Fruit fly (Drosophila melanogaster): ENCODE results near the gene Fgop2.

Fgop2 gene

DNA sequence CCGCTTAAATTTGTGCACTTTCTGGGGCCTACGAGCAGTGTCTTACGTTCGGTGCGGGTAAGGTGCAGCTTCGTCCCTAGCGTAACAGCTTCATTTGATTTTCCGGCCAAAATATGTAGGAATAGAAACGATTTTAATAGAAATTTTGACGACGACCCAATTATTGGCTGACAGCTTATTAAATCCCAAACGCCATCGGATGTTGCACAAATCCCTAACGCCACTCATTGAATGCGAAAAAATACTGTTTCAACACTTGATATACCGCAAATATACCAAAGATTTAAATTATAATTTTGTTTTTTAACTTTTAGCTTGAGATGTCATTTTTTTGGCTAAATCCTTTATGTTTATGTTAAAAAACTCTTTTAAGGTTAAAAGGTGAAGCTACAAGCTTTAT, at the start of gene Fgop2:
Fgop2 (minus strand) TSS at position 202 of the 400 bp plus-strand sequence.
- no peak for TF ChIP-seq Myc (optimal IDR thresholded peaks at IDR 0.05)
- no peak for TF ChIP-seq insv (optimal IDR thresholded peaks at IDR 0.05)
- no peak for TF ChIP-seq ttk (optimal IDR thresholded peaks at IDR 0.05)
- TF ChIP-seq psq (optimal IDR thresholded peaks at IDR 0.05): no peak
- TF ChIP-seq h (optimal IDR thresholded peaks at IDR 0.05): no peak
- no peak for TF ChIP-seq Sin3A (optimal IDR thresholded peaks at IDR 0.05)

DNA sequence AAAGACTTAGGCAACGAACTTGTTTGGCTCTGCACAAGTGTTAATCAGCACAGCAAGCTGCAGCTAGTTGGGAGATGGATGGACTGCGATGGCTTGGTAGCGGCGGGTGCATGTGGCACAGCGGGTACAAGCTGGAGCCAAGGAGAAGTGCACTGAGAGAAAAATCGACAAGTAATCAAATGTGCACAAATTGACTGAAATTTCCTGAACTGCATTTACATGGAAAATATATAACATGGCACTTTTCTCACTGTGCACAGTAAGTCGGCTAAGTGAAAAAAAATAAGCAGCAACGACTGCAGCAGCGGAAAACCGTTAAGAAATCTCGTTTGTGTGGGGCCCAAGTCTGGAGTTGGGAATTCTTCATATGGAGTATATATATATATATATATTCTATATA, 46.0 kb upstream of the Fgop2 start:
- TF ChIP-seq psq (optimal IDR thresholded peaks at IDR 0.05) (no peak), h (optimal IDR thresholded peaks at IDR 0.05) (no peak), insv (optimal IDR thresholded peaks at IDR 0.05) (no peak), Sin3A (optimal IDR thresholded peaks at IDR 0.05) (no peak), Myc (optimal IDR thresholded peaks at IDR 0.05) (no peak), ttk (optimal IDR thresholded peaks at IDR 0.05) (no peak)

DNA sequence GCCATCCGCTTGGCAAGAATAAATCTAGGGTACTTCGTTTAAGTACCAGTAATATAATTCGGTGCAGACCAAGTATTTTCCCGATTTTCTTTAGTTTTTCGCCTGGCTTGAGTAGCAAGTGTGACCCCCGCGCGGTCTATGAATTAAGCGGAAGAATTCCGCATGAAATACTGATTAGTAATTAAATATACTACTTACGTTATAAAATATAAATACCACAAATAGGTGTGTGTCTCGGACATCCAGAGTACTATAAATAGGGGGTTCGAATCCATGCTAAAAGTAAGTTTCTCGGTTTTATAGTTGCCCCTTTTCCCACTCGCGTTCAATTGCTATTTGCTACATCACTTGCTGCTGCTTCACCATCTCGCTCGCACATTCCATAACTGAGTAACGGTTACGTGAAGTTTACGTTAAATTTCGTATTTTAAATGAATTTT, 26.5 kb upstream of the Fgop2 start, which contains the start of gene snRNP-U1-70K:
snRNP-U1-70K (minus strand) TSS at position 141 of the 440 bp plus-strand sequence.
- TF ChIP-seq Sin3A (optimal IDR thresholded peaks at IDR 0.05) (no peak), psq (optimal IDR thresholded peaks at IDR 0.05) (no peak)

DNA sequence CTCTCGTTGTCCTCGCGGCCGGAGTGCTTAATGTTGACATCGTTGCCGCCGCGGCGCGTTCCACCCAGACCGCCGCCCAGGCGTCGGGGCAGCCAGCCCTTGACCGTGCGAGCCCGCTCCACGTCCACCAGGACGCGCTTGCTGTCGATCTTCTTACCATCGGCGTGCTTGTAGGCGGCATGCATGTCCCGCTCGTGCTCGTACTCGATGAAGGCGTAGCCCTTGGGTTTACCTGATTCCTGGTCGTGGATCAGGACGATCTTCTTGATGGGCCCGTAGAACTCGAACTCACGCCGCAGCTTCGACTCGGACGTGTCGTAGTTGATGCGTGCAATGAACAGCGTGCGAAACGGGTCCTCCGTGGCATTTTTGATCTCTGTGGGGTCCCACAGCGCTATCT, 25.7 kb upstream of the Fgop2 start:
- TF ChIP-seq ttk (optimal IDR thresholded peaks at IDR 0.05): peak; percentile 93
- TF ChIP-seq Myc (optimal IDR thresholded peaks at IDR 0.05): no peak

DNA sequence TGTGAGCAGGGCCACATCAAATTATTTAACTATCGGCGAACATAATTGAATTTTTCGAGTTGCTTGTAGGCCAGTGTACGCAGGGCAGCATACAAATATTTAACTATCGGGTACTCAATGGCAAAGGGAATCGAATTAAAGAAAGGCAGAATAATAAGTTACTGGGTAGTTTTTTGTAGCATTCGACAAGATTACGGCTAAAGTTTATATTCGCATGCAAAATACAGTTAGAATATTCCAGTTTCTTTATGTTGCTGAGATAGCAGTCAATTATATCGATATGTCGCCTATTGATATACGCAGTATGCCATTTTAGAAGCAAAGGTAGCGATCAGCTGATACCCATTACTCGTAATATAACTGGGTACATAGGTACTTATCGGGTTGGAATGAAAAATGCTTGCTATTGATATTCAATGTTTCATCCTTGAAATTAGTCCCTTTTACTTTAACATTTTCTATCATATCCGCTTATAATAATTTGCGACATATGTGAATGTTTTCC, 23.0 kb upstream of the Fgop2 start:
- TF ChIP-seq ttk (optimal IDR thresholded peaks at IDR 0.05): no peak
- no peak for TF ChIP-seq insv (optimal IDR thresholded peaks at IDR 0.05)
- no peak for TF ChIP-seq psq (optimal IDR thresholded peaks at IDR 0.05)
- TF ChIP-seq h (optimal IDR thresholded peaks at IDR 0.05): no peak
- no peak for TF ChIP-seq Sin3A (optimal IDR thresholded peaks at IDR 0.05)
- TF ChIP-seq Myc (optimal IDR thresholded peaks at IDR 0.05): no peak

DNA sequence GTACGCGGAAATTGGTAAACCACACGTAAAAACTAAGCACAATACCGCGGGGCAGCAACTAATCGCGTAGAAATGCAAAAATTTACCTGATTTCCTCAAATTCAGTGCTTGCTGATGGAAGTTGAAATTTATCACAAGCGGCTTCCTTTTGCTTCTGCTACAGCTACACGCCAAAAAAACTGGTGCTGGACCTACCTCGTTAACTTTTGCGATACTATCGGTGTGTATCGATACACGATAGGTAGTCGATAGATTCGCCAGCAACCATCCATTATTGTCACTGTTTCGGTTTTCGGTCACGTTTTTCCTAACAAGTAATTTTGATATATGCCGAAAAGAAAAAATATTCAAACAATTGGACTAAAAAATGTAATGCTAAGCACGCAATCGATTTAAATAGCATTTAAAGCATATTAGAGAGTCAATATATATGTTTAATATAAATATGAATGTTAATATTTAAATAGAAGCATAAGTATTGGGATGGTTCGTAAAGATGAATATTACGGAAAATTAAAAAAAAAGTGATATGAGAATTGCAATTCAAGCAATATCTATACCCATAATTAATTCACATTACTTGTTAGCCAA, 22.4 kb upstream of the Fgop2 start, which contains the start of gene Sumo:
Sumo (minus strand) TSS at position 223 of the 591 bp plus-strand sequence.
- no peak for TF ChIP-seq h (optimal IDR thresholded peaks at IDR 0.05)
- no peak for TF ChIP-seq insv (optimal IDR thresholded peaks at IDR 0.05)
- no peak for TF ChIP-seq psq (optimal IDR thresholded peaks at IDR 0.05)
- TF ChIP-seq ttk (optimal IDR thresholded peaks at IDR 0.05): no peak
- TF ChIP-seq Myc (optimal IDR thresholded peaks at IDR 0.05): no peak
- no peak for TF ChIP-seq Sin3A (optimal IDR thresholded peaks at IDR 0.05)

DNA sequence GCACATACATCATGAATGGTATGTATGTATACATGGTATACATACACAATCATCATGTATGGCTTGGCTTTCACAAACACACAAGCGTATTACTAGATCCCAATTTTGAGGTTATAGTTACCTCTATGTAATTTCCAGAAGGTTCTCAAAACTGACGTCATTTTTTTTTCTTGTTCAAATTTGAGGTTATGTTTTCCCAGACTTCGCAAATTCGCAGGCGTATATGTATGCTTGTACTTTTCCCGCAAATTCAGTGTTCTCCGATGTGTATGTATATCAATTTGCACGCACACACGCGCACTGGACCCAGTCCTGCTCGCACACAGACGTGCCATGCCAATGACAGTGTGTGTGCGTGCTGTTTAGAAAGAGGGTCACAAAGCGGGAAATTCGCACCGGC, 21.2 kb upstream of the Fgop2 start:
- TF ChIP-seq h (optimal IDR thresholded peaks at IDR 0.05) (no peak), ttk (optimal IDR thresholded peaks at IDR 0.05) (no peak), insv (optimal IDR thresholded peaks at IDR 0.05) (no peak), psq (optimal IDR thresholded peaks at IDR 0.05) (no peak), Myc (optimal IDR thresholded peaks at IDR 0.05) (no peak), Sin3A (optimal IDR thresholded peaks at IDR 0.05) (no peak)

DNA sequence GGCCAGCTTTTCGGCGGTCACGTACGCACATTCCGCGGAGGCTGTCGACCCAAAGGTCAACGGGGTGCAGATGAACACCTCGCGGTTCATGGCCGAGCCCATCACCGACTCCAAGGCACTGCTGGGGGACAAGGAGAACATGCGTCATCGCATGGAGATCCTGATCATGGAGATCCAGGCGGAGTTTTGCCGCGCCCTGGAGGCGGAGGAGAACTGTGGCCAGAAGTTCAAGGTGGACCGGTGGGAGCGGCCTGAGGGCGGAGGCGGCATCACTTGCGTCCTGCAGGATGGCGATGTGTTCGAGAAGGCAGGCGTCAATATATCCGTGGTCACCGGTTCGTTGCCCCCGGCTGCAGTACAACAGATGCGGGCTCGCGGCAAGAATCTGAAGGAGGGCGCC, 19.5 kb upstream of the Fgop2 start:
- TF ChIP-seq Myc (optimal IDR thresholded peaks at IDR 0.05) (no peak), h (optimal IDR thresholded peaks at IDR 0.05) (no peak), psq (optimal IDR thresholded peaks at IDR 0.05) (no peak), insv (optimal IDR thresholded peaks at IDR 0.05) (no peak), Sin3A (optimal IDR thresholded peaks at IDR 0.05) (no peak), ttk (optimal IDR thresholded peaks at IDR 0.05) (peak; percentile 17)

DNA sequence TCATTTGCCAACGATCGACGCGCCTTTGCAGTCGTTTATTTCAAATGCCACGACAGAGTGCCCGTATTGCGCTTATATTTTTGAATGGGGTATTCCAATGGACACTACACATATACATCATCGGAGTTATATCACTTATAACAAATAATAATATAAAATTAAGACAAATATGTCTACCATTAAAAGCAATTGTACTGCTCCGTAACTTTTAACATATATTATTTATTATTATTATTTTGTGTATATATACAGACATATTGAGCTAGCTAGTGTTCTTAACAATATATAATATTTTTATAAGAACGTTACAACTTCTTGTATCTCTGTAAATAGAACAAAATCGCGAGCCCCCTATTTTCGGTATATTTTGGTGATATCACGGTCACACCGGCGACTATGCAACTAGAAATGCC, 18.9 kb upstream of the Fgop2 start, which contains the start of the genes sip2 and Coprox:
sip2 (minus strand) TSS at position 53 of the 413 bp plus-strand sequence.
Coprox (plus strand) TSS at position 400 of the 413 bp plus-strand sequence.
- TF ChIP-seq Sin3A (optimal IDR thresholded peaks at IDR 0.05) (no peak), psq (optimal IDR thresholded peaks at IDR 0.05) (no peak), h (optimal IDR thresholded peaks at IDR 0.05) (no peak), Myc (optimal IDR thresholded peaks at IDR 0.05) (no peak), insv (optimal IDR thresholded peaks at IDR 0.05) (no peak), ttk (optimal IDR thresholded peaks at IDR 0.05) (no peak)

DNA sequence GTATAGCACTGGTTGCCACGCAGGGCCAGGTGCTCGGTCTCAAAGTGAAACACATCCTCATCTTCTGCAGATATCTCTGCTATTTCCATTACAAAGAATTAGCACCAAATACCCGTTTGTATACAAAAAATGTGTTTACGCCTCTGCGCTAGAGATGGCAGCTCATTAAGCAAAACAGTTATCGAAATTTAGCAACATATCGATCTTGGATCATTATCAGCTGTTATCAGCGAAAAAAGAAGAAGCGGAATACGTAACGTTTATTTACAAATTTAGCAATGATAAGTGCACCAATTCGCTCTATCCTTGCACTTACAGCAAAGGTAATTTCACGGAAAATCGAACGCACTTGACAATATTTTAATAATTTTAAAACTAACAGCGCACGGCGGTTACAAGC, 15.1 kb upstream of the Fgop2 start, which contains the start of the genes Atac1 and Hmgcl:
Atac1 (minus strand) TSS at position 164 of the 400 bp plus-strand sequence.
Hmgcl (plus strand) TSS at position 213 of the 400 bp plus-strand sequence.
- TF ChIP-seq h (optimal IDR thresholded peaks at IDR 0.05) (no peak), ttk (optimal IDR thresholded peaks at IDR 0.05) (no peak), Myc (optimal IDR thresholded peaks at IDR 0.05) (no peak), psq (optimal IDR thresholded peaks at IDR 0.05) (no peak), Sin3A (optimal IDR thresholded peaks at IDR 0.05) (no peak), insv (optimal IDR thresholded peaks at IDR 0.05) (no peak)

DNA sequence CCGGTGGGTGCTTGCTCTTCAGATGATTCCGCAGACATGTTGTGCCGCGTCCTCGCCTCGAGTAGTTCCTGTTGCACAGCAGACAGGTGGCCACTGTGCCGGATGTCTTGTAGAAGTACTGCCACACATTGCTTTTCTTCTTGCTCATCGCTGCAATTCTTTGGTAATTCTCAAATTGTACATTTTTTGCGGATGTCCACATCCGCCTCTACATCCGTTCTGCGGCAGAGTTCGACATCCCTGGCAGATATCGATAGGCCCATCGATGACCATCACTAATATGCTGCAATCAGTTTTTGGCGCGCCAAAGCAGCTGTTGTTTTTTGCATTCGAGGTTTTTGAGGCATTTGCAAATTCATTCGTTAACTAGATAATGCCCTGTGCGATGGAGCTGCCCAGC, 11.6 kb upstream of the Fgop2 start, which contains the start of the genes CG13775 and CG3430:
CG13775 (minus strand) TSS at position 226 of the 400 bp plus-strand sequence.
CG3430 (plus strand) TSS at position 284 of the 400 bp plus-strand sequence.
- TF ChIP-seq Sin3A (optimal IDR thresholded peaks at IDR 0.05) (no peak), h (optimal IDR thresholded peaks at IDR 0.05) (no peak), psq (optimal IDR thresholded peaks at IDR 0.05) (no peak), ttk (optimal IDR thresholded peaks at IDR 0.05) (no peak), insv (optimal IDR thresholded peaks at IDR 0.05) (no peak), Myc (optimal IDR thresholded peaks at IDR 0.05) (no peak)

DNA sequence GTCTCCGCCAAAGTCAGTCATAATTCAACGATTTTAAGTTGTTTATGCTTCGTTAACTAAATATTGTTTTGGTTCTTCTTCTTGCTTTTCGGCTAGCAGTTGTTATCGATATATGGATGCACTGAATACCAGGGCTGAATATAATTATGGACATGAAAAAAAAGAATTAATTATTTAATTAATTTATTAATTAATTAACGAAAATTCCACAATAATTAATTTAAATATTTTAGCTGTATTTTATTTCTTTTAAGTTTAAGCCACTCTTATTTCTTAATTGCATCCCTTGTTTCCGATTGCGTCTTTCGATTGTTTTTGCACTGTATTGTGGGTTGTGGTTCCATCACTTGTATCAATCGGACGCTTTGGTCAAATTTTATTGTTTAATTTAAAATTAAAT, 5.0 kb upstream of the Fgop2 start, which contains the start of the genes Gas41 and SA1:
Gas41 (minus strand) TSS at position 112 of the 400 bp plus-strand sequence.
SA1 (plus strand) TSS at position 326 of the 400 bp plus-strand sequence.
- TF ChIP-seq psq (optimal IDR thresholded peaks at IDR 0.05): no peak

DNA sequence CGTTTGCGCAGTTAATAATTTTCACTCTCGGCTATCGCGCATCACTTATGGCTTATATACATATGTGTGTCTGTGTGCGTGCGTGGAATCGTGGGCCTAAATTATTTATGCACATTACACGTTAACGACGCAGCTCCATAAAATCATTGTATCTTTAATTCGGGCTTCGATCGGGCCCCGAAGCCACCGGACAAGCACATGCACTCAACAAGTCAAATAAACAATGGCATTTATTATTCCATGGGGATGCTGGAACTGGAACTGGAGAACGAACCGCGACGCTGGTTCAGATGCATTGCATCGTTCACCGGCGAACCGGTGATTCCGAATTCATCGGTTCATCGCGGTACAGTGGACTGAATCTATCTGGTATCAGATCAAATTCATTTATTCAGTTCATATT, 3.5 kb upstream of the Fgop2 start, which contains the start of gene ihog:
ihog (minus strand) TSS at position 269 of the 403 bp plus-strand sequence.
- no peak for TF ChIP-seq insv (optimal IDR thresholded peaks at IDR 0.05)
- TF ChIP-seq ttk (optimal IDR thresholded peaks at IDR 0.05): no peak
- TF ChIP-seq Sin3A (optimal IDR thresholded peaks at IDR 0.05): no peak
- TF ChIP-seq Myc (optimal IDR thresholded peaks at IDR 0.05): no peak
- TF ChIP-seq psq (optimal IDR thresholded peaks at IDR 0.05): no peak
- TF ChIP-seq h (optimal IDR thresholded peaks at IDR 0.05): no peak
